Worm (Caenorhabditis elegans) whole organism, late embryonic: ENCODE measurements around the gene kvs-4.

Experiments
- C38D4.7 ChIP-seq: fragments of 200-800 bp; sonication (Bioruptor generic); optimal IDR thresholded peaks from 2 replicates; lab custom pipeline; 2018; ENCODE audit warnings: mild to moderate bottlenecking, missing genetic modification characterization, moderate library complexity, missing compliant biosample characterization
- F13H6.1 ChIP-seq: sonication (generic microtip); optimal IDR thresholded peaks from 2 replicates; lab custom pipeline; 2016; ENCODE audit warnings: missing genetic modification characterization, missing compliant biosample characterization
- T23F11.4 ChIP-seq: fragments of 200-800 bp; sonication (Bioruptor generic); optimal IDR thresholded peaks from 2 replicates; lab custom pipeline; 2018; ENCODE audit warnings: mild to moderate bottlenecking, missing genetic modification characterization, missing compliant biosample characterization
- ahr-1 ChIP-seq: sonication (generic microtip); optimal IDR thresholded peaks from 2 replicates; lab custom pipeline; 2016; ENCODE audit warnings: missing genetic modification characterization, missing compliant biosample characterization
- ama-1 ChIP-seq: fragments of 150-350 bp; optimal IDR thresholded peaks from 2 replicates; lab custom pipeline; 2014
- ceh-18 ChIP-seq: sonication (generic microtip); optimal IDR thresholded peaks from 2 replicates; lab custom pipeline; 2016; ENCODE audit warnings: missing genetic modification characterization, missing compliant biosample characterization
- ceh-19 ChIP-seq: fragments of 200-800 bp; sonication (Bioruptor generic); optimal IDR thresholded peaks from 2 replicates; lab custom pipeline; 2018; ENCODE audit warnings: mild to moderate bottlenecking, missing genetic modification characterization, missing compliant biosample characterization
- ceh-22 ChIP-seq: sonication (generic microtip); optimal IDR thresholded peaks from 2 replicates; lab custom pipeline; 2017; ENCODE audit warnings: missing biosample characterization, missing genetic modification characterization
- ceh-34 ChIP-seq: sonication (generic microtip); optimal IDR thresholded peaks from 2 replicates; lab custom pipeline; 2016; ENCODE audit warnings: mild to moderate bottlenecking, missing genetic modification characterization, missing compliant biosample characterization
- ceh-9 ChIP-seq: sonication (generic microtip); optimal IDR thresholded peaks from 2 replicates; lab custom pipeline; 2016; ENCODE audit warnings: mild to moderate bottlenecking, missing genetic modification characterization, inconsistent platforms, missing compliant biosample characterization
- dmd-4 ChIP-seq: sonication (generic microtip); optimal IDR thresholded peaks from 2 replicates; lab custom pipeline; 2016; ENCODE audit warnings: borderline replicate concordance, missing genetic modification characterization, missing compliant biosample characterization
- dve-1 ChIP-seq: sonication (generic microtip); optimal IDR thresholded peaks from 2 replicates; lab custom pipeline; 2017; ENCODE audit warnings: antibody characterized with exemption, mild to moderate bottlenecking, missing genetic modification characterization, missing compliant biosample characterization
- ets-4 ChIP-seq: sonication (generic microtip); optimal IDR thresholded peaks from 2 replicates; lab custom pipeline; 2016; ENCODE audit warnings: missing genetic modification characterization, missing compliant biosample characterization
- eyg-1 ChIP-seq: sonication (generic microtip); optimal IDR thresholded peaks from 2 replicates; lab custom pipeline; 2016; ENCODE audit warnings: missing genotype, missing genetic modification characterization, missing compliant biosample characterization
- gmeb-2 ChIP-seq: sonication (generic microtip); optimal IDR thresholded peaks from 2 replicates; lab custom pipeline; 2016; ENCODE audit warnings: missing genetic modification characterization, inconsistent platforms, missing compliant biosample characterization
- hlh-13 ChIP-seq: fragments of 200-800 bp; sonication (Bioruptor generic); optimal IDR thresholded peaks from 2 replicates; lab custom pipeline; 2018; ENCODE audit warnings: mild to moderate bottlenecking, missing genetic modification characterization, missing compliant biosample characterization
- hlh-30 ChIP-seq: sonication (generic microtip); optimal IDR thresholded peaks from 2 replicates; lab custom pipeline; 2017; ENCODE audit warnings: antibody characterized with exemption, missing genetic modification characterization, missing compliant biosample characterization; ENCODE audit not compliant: insufficient read depth
- nhr-11 ChIP-seq: fragments of 150-350 bp; optimal IDR thresholded peaks from 2 replicates; lab custom pipeline; 2014; ENCODE audit warnings: missing biosample characterization, missing genetic modification characterization
- odd-2 ChIP-seq: sonication (generic microtip); optimal IDR thresholded peaks from 2 replicates; lab custom pipeline; 2017; ENCODE audit warnings: antibody characterized with exemption, mild to moderate bottlenecking, missing genetic modification characterization, missing compliant biosample characterization
- pag-3 ChIP-seq: sonication (generic microtip); optimal IDR thresholded peaks from 2 replicates; lab custom pipeline; 2016; ENCODE audit warnings: missing compliant biosample characterization, missing genetic modification characterization, borderline replicate concordance
- pat-9 ChIP-seq: fragments of 200-800 bp; sonication (Bioruptor generic); optimal IDR thresholded peaks from 2 replicates; lab custom pipeline; 2018; ENCODE audit warnings: mild to moderate bottlenecking, missing genetic modification characterization, moderate library complexity, missing compliant biosample characterization
- pqm-1 ChIP-seq: sonication (generic microtip); optimal IDR thresholded peaks from 2 replicates; lab custom pipeline; 2016; ENCODE audit warnings: missing genetic modification characterization, missing compliant biosample characterization
- pros-1 ChIP-seq: fragments of 150-350 bp; optimal IDR thresholded peaks from 2 replicates; lab custom pipeline; 2014; ENCODE audit warnings: missing biosample characterization, missing genetic modification reagents, missing genetic modification characterization
- ref-2 ChIP-seq: sonication (generic microtip); optimal IDR thresholded peaks from 2 replicates; lab custom pipeline; 2016; ENCODE audit warnings: missing genetic modification characterization, missing compliant biosample characterization
- sdc-2 ChIP-seq: sonication (generic microtip); optimal IDR thresholded peaks from 2 replicates; lab custom pipeline; 2016; ENCODE audit warnings: missing genotype, missing genetic modification characterization, missing compliant biosample characterization
- sox-2 ChIP-seq: fragments of 200-800 bp; sonication (Bioruptor generic); IDR thresholded peaks from 2 replicates; pipeline ENCODE4 v1.3.6; 2022; ENCODE audit warnings: missing genetic modification reagents, missing genetic modification characterization, missing compliant biosample characterization
- sox-4 ChIP-seq: sonication (generic microtip); optimal IDR thresholded peaks from 2 replicates; lab custom pipeline; 2017; ENCODE audit warnings: mild to moderate bottlenecking, missing genetic modification characterization, inconsistent platforms, missing compliant biosample characterization
- tbx-2 ChIP-seq: sonication (generic microtip); optimal IDR thresholded peaks from 2 replicates; lab custom pipeline; 2016; ENCODE audit warnings: missing genetic modification characterization, missing compliant biosample characterization
- tbx-7 ChIP-seq: sonication (generic microtip); optimal IDR thresholded peaks from 2 replicates; lab custom pipeline; 2016; ENCODE audit warnings: missing genotype, missing genetic modification characterization, missing compliant biosample characterization
- ttx-3 ChIP-seq: sonication (generic microtip); optimal IDR thresholded peaks from 2 replicates; lab custom pipeline; 2016; ENCODE audit warnings: missing genetic modification reagents, missing genetic modification characterization, missing compliant biosample characterization
- unc-86 ChIP-seq: sonication (generic microtip); optimal IDR thresholded peaks from 2 replicates; lab custom pipeline; 2016; ENCODE audit warnings: missing genetic modification characterization, missing compliant biosample characterization
- ztf-16 ChIP-seq: sonication (generic microtip); optimal IDR thresholded peaks from 2 replicates; lab custom pipeline; 2017; ENCODE audit warnings: missing genetic modification characterization, missing compliant biosample characterization

The kvs-4 gene

ce11 chrIII:11012264-11012663, at the start of gene kvs-4:
Gene kvs-4, plus strand, starts transcription at chrIII:11012564.
- TF ChIP-seq ceh-9 (tag; lab: Kevin White, UChicago) (no peak), C38D4.7 (GFP tag; lab: Kevin White, UChicago) (no peak), ref-2 (tag; lab: Kevin White, UChicago) (no peak), pqm-1 (tag; lab: Kevin White, UChicago) (no peak), dve-1 (tag; lab: Kevin White, UChicago) (no peak), dmd-4 (tag; lab: Kevin White, UChicago) (no peak), unc-86 (no peak), sdc-2 (tag; lab: Kevin White, UChicago) (no peak)

DNA sequence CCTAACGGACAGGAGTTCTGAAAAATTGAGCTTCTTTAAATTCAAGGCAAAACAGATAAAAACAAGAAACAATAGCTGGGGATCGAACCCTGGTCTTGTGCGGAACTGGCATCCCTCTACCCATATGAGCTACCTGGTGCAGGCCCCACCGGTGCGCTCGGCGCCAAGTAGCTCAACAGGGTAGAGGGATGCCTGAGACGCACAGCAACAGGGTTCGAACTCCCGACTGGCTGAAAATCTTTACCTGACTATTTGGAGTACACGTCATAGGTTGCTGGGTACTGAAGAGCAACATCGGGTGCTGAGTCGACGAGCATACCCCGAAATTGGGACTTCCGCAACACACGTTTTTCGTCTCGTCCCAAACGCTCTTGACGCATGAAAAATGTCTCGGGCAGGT, 49.5 kb upstream of the kvs-4 start:
- TF ChIP-seq dve-1 (tag; lab: Kevin White, UChicago) (no peak), tbx-7 (no peak), sox-2 (GFP tag; lab: Robert Waterston, UW) (no peak), hlh-13 (GFP tag; lab: Kevin White, UChicago) (no peak), ref-2 (tag; lab: Kevin White, UChicago) (no peak), T23F11.4 (GFP tag; lab: Kevin White, UChicago) (no peak)
- TF ChIP-seq, all 69 proteins: peak for 0

DNA sequence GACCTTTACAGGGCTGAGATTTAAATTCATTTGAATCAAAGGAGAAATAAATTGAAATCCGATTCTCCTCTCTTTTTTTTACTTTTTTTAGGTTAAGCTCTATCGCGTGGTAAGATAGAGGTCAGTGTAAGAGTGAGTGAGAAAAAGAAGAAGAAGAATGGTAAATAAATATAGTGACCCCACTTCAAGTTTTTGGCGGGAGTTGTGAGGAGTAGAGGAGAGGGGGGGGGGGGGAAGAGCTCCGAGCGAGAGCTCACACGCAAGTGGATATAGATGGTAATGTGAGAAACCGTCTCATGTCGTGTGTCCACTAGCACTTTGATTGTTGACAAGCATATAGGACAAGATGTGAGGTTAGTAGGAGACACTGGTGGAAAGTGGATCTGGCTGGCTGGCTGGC, 45.4 kb upstream of the kvs-4 start, which contains the start of gene W05B2.2:
W05B2.2 (minus strand) TSS at position 101 of the 400 bp plus-strand sequence.
- TF ChIP-seq ceh-34 (tag; lab: Kevin White, UChicago) (peak; percentile 50), nhr-11 (tag; lab: Kevin White, UChicago) (no peak), ets-4 (no peak), gmeb-2 (tag; lab: Kevin White, UChicago) (no peak), pat-9 (tag; lab: Kevin White, UChicago) (no peak), dmd-4 (tag; lab: Kevin White, UChicago) (no peak)

- TF ChIP-seq tbx-7 (no peak), ceh-18 (no peak), ahr-1 (tag; lab: Kevin White, UChicago) (no peak), ztf-16 (tag; lab: Kevin White, UChicago) (no peak), T23F11.4 (GFP tag; lab: Kevin White, UChicago) (no peak), gmeb-2 (tag; lab: Kevin White, UChicago) (no peak), tbx-2 (tag; lab: Kevin White, UChicago) (no peak), hlh-30 (tag; lab: Kevin White, UChicago) (no peak), eyg-1 (no peak), pros-1 (tag; lab: Kevin White, UChicago) (no peak), odd-2 (tag; lab: Kevin White, UChicago) (no peak), sox-4 (tag; lab: Kevin White, UChicago) (no peak), ama-1 (no peak), ttx-3 (tag; lab: Kevin White, UChicago) (no peak), sox-2 (GFP tag; lab: Robert Waterston, UW) (no peak), pag-3 (tag; lab: Kevin White, UChicago) (no peak), F13H6.1 (tag; lab: Kevin White, UChicago) (no peak)
Observed at ce11 chrIII:10969644-10970043, 42.7 kb upstream of the kvs-4 start, which contains the start of gene dhc-4. Gene dhc-4, plus strand, starts transcription at chrIII:10969944.

DNA sequence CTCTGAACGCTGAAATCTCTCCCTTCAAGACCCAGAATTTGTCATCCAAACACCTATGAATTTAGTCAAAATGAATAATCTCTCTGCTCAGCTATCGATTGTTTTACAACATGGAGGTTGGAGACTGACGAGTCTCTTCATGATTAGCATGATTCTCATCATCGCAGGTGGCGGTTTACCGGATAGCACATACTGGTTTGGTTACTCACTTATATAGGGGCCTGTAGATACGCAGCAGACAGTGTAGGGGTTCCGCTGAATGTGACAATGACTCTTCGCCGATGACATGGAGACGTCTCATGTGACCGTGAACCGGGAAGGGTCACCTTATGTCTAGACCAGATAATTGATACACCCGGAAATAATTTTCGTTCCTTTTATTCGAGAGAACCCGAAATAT, 35.8 kb upstream of the kvs-4 start:
- TF ChIP-seq ceh-22 (tag; lab: Kevin White, UChicago) (no peak), ets-4 (no peak), dve-1 (tag; lab: Kevin White, UChicago) (no peak), ceh-34 (tag; lab: Kevin White, UChicago) (no peak), ztf-16 (tag; lab: Kevin White, UChicago) (no peak), nhr-11 (tag; lab: Kevin White, UChicago) (no peak), ceh-19 (GFP tag; lab: Kevin White, UChicago) (no peak)
- TF ChIP-seq, all 69 proteins: peak for 0
